Worm (Caenorhabditis elegans): ENCODE results near the gene F25A2.1.

The F25A2.1 gene

ce11 chrV:1151324-1151742 is 28.0 kb upstream of the F25A2.1 start:
- TF ChIP-seq ztf-29 (GFP tag; IDR thresholded peaks at IDR 0.05) = no peak
- TF ChIP-seq cog-1 (tag; optimal IDR thresholded peaks at IDR 0.05) = peak; percentile 98
- TF ChIP-seq klf-2 (GFP tag; conservative IDR thresholded peaks at IDR 0.05) = no peak
- TF ChIP-seq flt-1 (GFP tag; IDR thresholded peaks at IDR 0.05) = peak; percentile 88
- TF ChIP-seq ref-1 (GFP tag; conservative IDR thresholded peaks at IDR 0.05) = peak; percentile 47; the same call in 1 of the 2 replicates
- TF ChIP-seq T22C8.4 (GFP tag; IDR thresholded peaks at IDR 0.05) = peak; percentile 88
- peak; percentile 75; the same call in 1 of the 2 replicates for TF ChIP-seq ztf-23 (GFP tag; IDR thresholded peaks at IDR 0.05)
- no peak for TF ChIP-seq med-1 (GFP tag; optimal IDR thresholded peaks at IDR 0.05; ENCODE audit: insufficient read depth)
- TF ChIP-seq tab-1 (GFP tag; IDR thresholded peaks at IDR 0.05) = 0 out of 2 replicates have a peak, but pooled peaks have one; percentile 14

ce11 chrV:1151830-1152229 is 27.5 kb upstream of the F25A2.1 start:
- TF ChIP-seq ztf-29 (GFP tag; IDR thresholded peaks at IDR 0.05) (no peak), ztf-23 (GFP tag; IDR thresholded peaks at IDR 0.05) (no peak), klf-2 (GFP tag; conservative IDR thresholded peaks at IDR 0.05) (no peak), ref-1 (GFP tag; conservative IDR thresholded peaks at IDR 0.05) (no peak)

ce11 chrV:1152736-1153135 is 26.6 kb upstream of the F25A2.1 start:
- no peak for TF ChIP-seq tab-1 (GFP tag; IDR thresholded peaks at IDR 0.05)
- no peak for TF ChIP-seq med-1 (GFP tag; optimal IDR thresholded peaks at IDR 0.05; ENCODE audit: insufficient read depth)
- no peak for TF ChIP-seq flt-1 (GFP tag; IDR thresholded peaks at IDR 0.05)
- no peak for TF ChIP-seq klf-2 (GFP tag; conservative IDR thresholded peaks at IDR 0.05)
- no peak for TF ChIP-seq T22C8.4 (GFP tag; IDR thresholded peaks at IDR 0.05)
- no peak for TF ChIP-seq ztf-29 (GFP tag; IDR thresholded peaks at IDR 0.05)
- TF ChIP-seq cog-1 (tag; optimal IDR thresholded peaks at IDR 0.05) = no peak
- no peak for TF ChIP-seq ztf-23 (GFP tag; IDR thresholded peaks at IDR 0.05)
- no peak for TF ChIP-seq ref-1 (GFP tag; conservative IDR thresholded peaks at IDR 0.05)

- TF ChIP-seq klf-2 (GFP tag; conservative IDR thresholded peaks at IDR 0.05) = no peak
- no peak for TF ChIP-seq ref-1 (GFP tag; conservative IDR thresholded peaks at IDR 0.05)
- no peak for TF ChIP-seq cog-1 (tag; optimal IDR thresholded peaks at IDR 0.05)
- TF ChIP-seq ztf-23 (GFP tag; IDR thresholded peaks at IDR 0.05) = no peak
- TF ChIP-seq T22C8.4 (GFP tag; IDR thresholded peaks at IDR 0.05) = no peak
- no peak for TF ChIP-seq flt-1 (GFP tag; IDR thresholded peaks at IDR 0.05)
- TF ChIP-seq tab-1 (GFP tag; IDR thresholded peaks at IDR 0.05) = no peak
- TF ChIP-seq med-1 (GFP tag; optimal IDR thresholded peaks at IDR 0.05; ENCODE audit: insufficient read depth) = no peak
- no peak for TF ChIP-seq ztf-29 (GFP tag; IDR thresholded peaks at IDR 0.05)
Observed at ce11 chrV:1153387-1153786, 26.0 kb upstream of the F25A2.1 start.

ce11 chrV:1153925-1154324 is 25.5 kb upstream of the F25A2.1 start:
- TF ChIP-seq T22C8.4 (GFP tag; IDR thresholded peaks at IDR 0.05) = no peak
- 0 out of 2 replicates have a peak, but pooled peaks have one; percentile 26 for TF ChIP-seq flt-1 (GFP tag; IDR thresholded peaks at IDR 0.05)
- no peak for TF ChIP-seq cog-1 (tag; optimal IDR thresholded peaks at IDR 0.05)
- no peak for TF ChIP-seq med-1 (GFP tag; optimal IDR thresholded peaks at IDR 0.05; ENCODE audit: insufficient read depth)
- TF ChIP-seq ztf-29 (GFP tag; IDR thresholded peaks at IDR 0.05) = no peak
- TF ChIP-seq ztf-23 (GFP tag; IDR thresholded peaks at IDR 0.05) = peak; percentile 55; the same call in 1 of the 2 replicates
- no peak for TF ChIP-seq klf-2 (GFP tag; conservative IDR thresholded peaks at IDR 0.05)
- no peak for TF ChIP-seq ref-1 (GFP tag; conservative IDR thresholded peaks at IDR 0.05)
- no peak for TF ChIP-seq tab-1 (GFP tag; IDR thresholded peaks at IDR 0.05)

- TF ChIP-seq ztf-23 (GFP tag; IDR thresholded peaks at IDR 0.05) (no peak), klf-2 (GFP tag; conservative IDR thresholded peaks at IDR 0.05) (no peak), tab-1 (GFP tag; IDR thresholded peaks at IDR 0.05) (no peak), ztf-29 (GFP tag; IDR thresholded peaks at IDR 0.05) (no peak), T22C8.4 (GFP tag; IDR thresholded peaks at IDR 0.05) (no peak), flt-1 (GFP tag; IDR thresholded peaks at IDR 0.05) (no peak), med-1 (GFP tag; optimal IDR thresholded peaks at IDR 0.05; ENCODE audit: insufficient read depth) (no peak), cog-1 (tag; optimal IDR thresholded peaks at IDR 0.05) (no peak), ref-1 (GFP tag; conservative IDR thresholded peaks at IDR 0.05) (no peak)
Observed at ce11 chrV:1154472-1155278, 24.7 kb upstream of the F25A2.1 start.

- TF ChIP-seq T22C8.4 (GFP tag; IDR thresholded peaks at IDR 0.05) (no peak), flt-1 (GFP tag; IDR thresholded peaks at IDR 0.05) (no peak), cog-1 (tag; optimal IDR thresholded peaks at IDR 0.05) (no peak), klf-2 (GFP tag; conservative IDR thresholded peaks at IDR 0.05) (no peak), med-1 (GFP tag; optimal IDR thresholded peaks at IDR 0.05; ENCODE audit: insufficient read depth) (no peak)
Observed at ce11 chrV:1155914-1156313, 23.5 kb upstream of the F25A2.1 start, which contains the start of gene cmd-1. Gene cmd-1, plus strand, starts transcription at chrV:1156271.

ce11 chrV:1156431-1156830 is 22.9 kb upstream of the F25A2.1 start:
- no peak for TF ChIP-seq tab-1 (GFP tag; IDR thresholded peaks at IDR 0.05)
- no peak for TF ChIP-seq flt-1 (GFP tag; IDR thresholded peaks at IDR 0.05)
- no peak for TF ChIP-seq T22C8.4 (GFP tag; IDR thresholded peaks at IDR 0.05)
- TF ChIP-seq med-1 (GFP tag; optimal IDR thresholded peaks at IDR 0.05; ENCODE audit: insufficient read depth) = no peak
- TF ChIP-seq ref-1 (GFP tag; conservative IDR thresholded peaks at IDR 0.05) = no peak
- no peak for TF ChIP-seq cog-1 (tag; optimal IDR thresholded peaks at IDR 0.05)
- TF ChIP-seq klf-2 (GFP tag; conservative IDR thresholded peaks at IDR 0.05) = no peak
- TF ChIP-seq ztf-23 (GFP tag; IDR thresholded peaks at IDR 0.05) = no peak
- TF ChIP-seq ztf-29 (GFP tag; IDR thresholded peaks at IDR 0.05) = no peak

- no peak for TF ChIP-seq med-1 (GFP tag; optimal IDR thresholded peaks at IDR 0.05; ENCODE audit: insufficient read depth)
- TF ChIP-seq T22C8.4 (GFP tag; IDR thresholded peaks at IDR 0.05) = no peak
- TF ChIP-seq tab-1 (GFP tag; IDR thresholded peaks at IDR 0.05) = no peak
- no peak for TF ChIP-seq ref-1 (GFP tag; conservative IDR thresholded peaks at IDR 0.05)
- TF ChIP-seq flt-1 (GFP tag; IDR thresholded peaks at IDR 0.05) = no peak
- no peak for TF ChIP-seq ztf-23 (GFP tag; IDR thresholded peaks at IDR 0.05)
Observed at ce11 chrV:1157443-1157842, 21.9 kb upstream of the F25A2.1 start.

Data from whole organism, midembryonic.